Worm (Caenorhabditis elegans) whole organism, young adult: ENCODE results near the gene F16F9.4.

Experiments used
- F55B11.4 ChIP-seq: sonication (generic microtip); optimal IDR thresholded peaks from 2 replicates; lab custom pipeline; 2016; ENCODE audit warnings: missing compliant biosample characterization, missing genetic modification characterization, borderline replicate concordance; ENCODE audit not compliant: insufficient read depth
- F57C9.4 ChIP-seq: sonication (generic microtip); optimal IDR thresholded peaks from 2 replicates; lab custom pipeline; 2017; ENCODE audit warnings: mild to moderate bottlenecking, missing genetic modification characterization, missing compliant biosample characterization
- K12H6.12 ChIP-seq: fragments of 200-800 bp; sonication (Bioruptor generic); optimal IDR thresholded peaks from 2 replicates; lab custom pipeline; 2018; ENCODE audit warnings: mild to moderate bottlenecking, missing genetic modification characterization, missing compliant biosample characterization
- cebp-2 ChIP-seq: fragments of 200-800 bp; sonication (Bioruptor generic); IDR thresholded peaks from 2 replicates; pipeline ENCODE4 v1.3.6; 2022; ENCODE audit warnings: missing genetic modification characterization, missing compliant biosample characterization
- egrh-3 ChIP-seq: fragments of 200-800 bp; sonication (Bioruptor generic); IDR thresholded peaks from 2 replicates; pipeline ENCODE4 v1.3.6; 2022; ENCODE audit warnings: missing genetic modification reagents, missing genetic modification characterization, missing compliant biosample characterization
- fkh-3 ChIP-seq: sonication (generic microtip); optimal IDR thresholded peaks from 2 replicates; lab custom pipeline; 2016; ENCODE audit warnings: mild to moderate bottlenecking, missing genetic modification characterization, missing compliant biosample characterization
- let-607 ChIP-seq, 2 experiments: fragments of 200-800 bp in 1 of 2; sonication (Bioruptor generic) in 1 of 2; sonication (generic microtip) in 1 of 2; optimal IDR thresholded peaks; 2 replicates each; lab custom pipeline; 2016 to 2018; ENCODE audit warnings: mild to moderate bottlenecking in 2 of 2, missing compliant biosample characterization in 2 of 2, missing genetic modification characterization in 2 of 2, moderate library complexity in 2 of 2, missing genotype in 1 of 2
- lin-40 ChIP-seq: sonication (generic microtip); optimal IDR thresholded peaks from 2 replicates; lab custom pipeline; 2016; ENCODE audit warnings: missing genetic modification characterization, mild to moderate bottlenecking, missing compliant biosample characterization, missing genotype, missing genetic modification reagents
- pha-4 ChIP-seq: fragments of 150-350 bp; sonication (generic microtip); optimal IDR thresholded peaks from 2 replicates; lab custom pipeline; 2014; ENCODE audit warnings: missing biosample characterization, missing genetic modification reagents, missing genetic modification characterization
- rec-8 ChIP-seq, 2 experiments: sonication (generic microtip); optimal IDR thresholded peaks; 2 replicates each; lab custom pipeline; 2016; ENCODE audit warnings: mild to moderate bottlenecking in 2 of 2, missing genetic modification characterization in 2 of 2, missing genetic modification reagents in 2 of 2, missing genotype in 2 of 2, missing biosample characterization in 1 of 2, missing compliant biosample characterization in 1 of 2, moderate library complexity in 1 of 2
- unc-62 ChIP-seq: fragments of 150-350 bp; optimal IDR thresholded peaks from 2 replicates; lab custom pipeline; 2014; ENCODE audit warnings: missing biosample characterization, missing genetic modification reagents, missing genetic modification characterization
- ztf-22 ChIP-seq: fragments of 200-800 bp; sonication (Bioruptor generic); optimal IDR thresholded peaks from 2 replicates; lab custom pipeline; 2018; ENCODE audit warnings: mild to moderate bottlenecking, missing genetic modification characterization, moderate library complexity, missing compliant biosample characterization
- ztf-28 ChIP-seq: fragments of 200-800 bp; sonication (Bioruptor generic); IDR thresholded peaks from 2 replicates; pipeline ENCODE4 v1.3.6; 2022; ENCODE audit warnings: missing genetic modification reagents, missing genetic modification characterization, missing compliant biosample characterization
- ztf-6 ChIP-seq: fragments of 200-800 bp; sonication (Bioruptor generic); IDR thresholded peaks from 2 replicates; pipeline ENCODE4 v1.3.6; 2022; ENCODE audit warnings: missing genetic modification reagents, missing genetic modification characterization, missing compliant biosample characterization

ce11 chrX:8418382-8418781 is 44.8 kb downstream of the F16F9.4 start, which contains the start of gene spp-13:
- TF ChIP-seq let-607 (tag; optimal IDR thresholded peaks at IDR 0.05; lab: Kevin White, UChicago) (no peak), fkh-3 (no peak), cebp-2 (GFP tag; lab: Robert Waterston, UW) (no peak), lin-40 (no peak), ztf-6 (GFP tag; lab: Robert Waterston, UW) (no peak), F55B11.4 (tag; lab: Kevin White, UChicago) (no peak), ztf-28 (GFP tag; lab: Robert Waterston, UW) (no peak), F57C9.4 (no peak), rec-8 (tag; optimal IDR thresholded peaks at IDR 0.05; lab: Kevin White, UChicago) (no peak), egrh-3 (GFP tag; lab: Robert Waterston, UW) (no peak), ztf-22 (GFP tag; lab: Kevin White, UChicago) (no peak), pha-4 (no peak), K12H6.12 (tag; lab: Kevin White, UChicago) (no peak), unc-62 (GFP tag; lab: Kevin White, UChicago) (no peak)
